Worm (Caenorhabditis elegans) whole organism, early embryonic: ENCODE measurements around the gene ZK945.8.

Experiments
- ama-1 ChIP-seq: fragments of 150-350 bp; optimal IDR thresholded peaks from 2 replicates; lab custom pipeline; 2014
- ceh-13 ChIP-seq: fragments of 200-800 bp; sonication (Bioruptor generic); optimal IDR thresholded peaks from 2 replicates; lab custom pipeline; 2018; ENCODE audit warnings: mild to moderate bottlenecking, missing genetic modification characterization, missing compliant biosample characterization
- ets-7 ChIP-seq: sonication (generic microtip); optimal IDR thresholded peaks from 2 replicates; lab custom pipeline; 2016; ENCODE audit warnings: missing genotype, missing genetic modification characterization, missing compliant biosample characterization
- flt-1 ChIP-seq: fragments of 200-800 bp; sonication (Bioruptor generic); IDR thresholded peaks from 2 replicates; pipeline ENCODE4 v1.3.6; 2022; ENCODE audit warnings: missing genetic modification characterization, missing compliant biosample characterization
- tbx-11 ChIP-seq: fragments of 200-800 bp; sonication (Bioruptor generic); IDR thresholded peaks from 2 replicates; pipeline ENCODE4 v1.3.6; 2022; ENCODE audit warnings: missing genetic modification characterization, missing compliant biosample characterization

- TF ChIP-seq ets-7 (tag; lab: Kevin White, UChicago) (no peak), ama-1 (lab: Kevin White, UChicago) (no peak), ceh-13 (GFP tag; lab: Kevin White, UChicago) (no peak), flt-1 (GFP tag; lab: Robert Waterston, UW) (no peak), tbx-11 (GFP tag; lab: Robert Waterston, UW) (no peak)
Observed at ce11 chrII:10136771-10137170, 28.3 kb downstream of the ZK945.8 start.
